Fruit fly (Drosophila melanogaster): ENCODE measurements around the gene pzg.

pzg gene

DNA sequence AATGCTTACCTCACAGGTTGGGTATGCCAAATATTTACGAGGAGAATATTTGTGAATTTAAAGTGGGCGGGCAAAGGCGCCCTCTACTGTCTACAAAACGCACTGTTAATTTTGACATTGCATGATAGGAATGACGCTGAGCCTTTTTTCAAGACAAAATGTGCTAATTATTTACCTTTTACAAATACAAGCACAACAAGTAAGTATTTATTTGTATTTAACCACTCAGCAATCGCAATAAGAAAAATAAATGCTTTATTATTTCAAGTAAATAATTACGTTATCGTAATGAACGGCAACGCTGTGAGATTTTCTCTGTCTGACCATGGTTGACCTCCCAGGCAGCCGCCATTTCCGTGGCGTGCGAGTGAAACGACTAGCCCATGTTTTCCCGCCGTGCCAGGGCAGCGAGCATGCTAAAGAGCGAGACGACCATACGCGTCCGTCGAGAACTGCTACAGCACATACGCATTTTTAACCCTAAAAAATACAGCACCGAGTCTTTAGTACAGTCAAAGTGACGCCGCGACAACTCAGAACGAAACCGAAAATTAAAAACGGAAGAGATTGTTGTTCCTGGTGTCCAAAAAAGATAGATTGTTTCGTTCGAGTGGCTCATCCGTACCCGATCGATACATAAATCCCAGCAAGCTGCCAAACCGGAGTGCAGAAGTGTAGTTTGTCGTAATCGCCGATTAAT is at the start of gene pzg, which contains the start of gene CG12974 (continued):
- peak; percentile 70 for TF ChIP-seq CG2678 (tag; optimal IDR thresholded peaks at IDR 0.05)
- peak; percentile 95 for TF ChIP-seq knrl (GFP tag; IDR thresholded peaks at IDR 0.05; ENCODE audit: partially characterized antibody)
- TF ChIP-seq Hsf (GFP tag; optimal IDR thresholded peaks at IDR 0.05): peak; percentile 92
- TF ChIP-seq Xbp1 (GFP tag; optimal IDR thresholded peaks at IDR 0.05): peak; percentile 91
- peak; percentile 73 for TF ChIP-seq vnd (GFP tag; IDR thresholded peaks at IDR 0.05; ENCODE audit: partially characterized antibody)
- TF ChIP-seq oc (tag; optimal IDR thresholded peaks at IDR 0.05): no peak
- TF ChIP-seq Trl (optimal IDR thresholded peaks at IDR 0.05): no peak
- peak; percentile 78 for TF ChIP-seq Trl (GFP tag; optimal IDR thresholded peaks at IDR 0.05)
- TF ChIP-seq NC2β (GFP tag; optimal IDR thresholded peaks at IDR 0.05): peak; percentile 80
- TF ChIP-seq bab2 (GFP tag; optimal IDR thresholded peaks at IDR 0.05): peak; percentile 65
- peak; percentile 39 for TF ChIP-seq pb (GFP tag; optimal IDR thresholded peaks at IDR 0.05)
- TF ChIP-seq h (optimal IDR thresholded peaks at IDR 0.05): no peak
- peak; percentile 85 for TF ChIP-seq gt (GFP tag; IDR thresholded peaks at IDR 0.05)
- TF ChIP-seq BEAF-32 (GFP tag; optimal IDR thresholded peaks at IDR 0.05): peak; percentile 69
- TF ChIP-seq dan (GFP tag; IDR thresholded peaks at IDR 0.05): peak; percentile 66; the same call in 1 of the 2 replicates
- TF ChIP-seq grau (tag; optimal IDR thresholded peaks at IDR 0.05): peak; percentile 78
- TF ChIP-seq CG15696 (tag; optimal IDR thresholded peaks at IDR 0.05): peak; percentile 94
- TF ChIP-seq bbx (GFP tag; IDR thresholded peaks at IDR 0.05; ENCODE audit: partially characterized antibody): peak; percentile 60; the same call in 1 of the 2 replicates
- peak; percentile 38; the same call in 1 of the 2 replicates for TF ChIP-seq ham (GFP tag; IDR thresholded peaks at IDR 0.05)
- peak; percentile 7 for TF ChIP-seq CG2202 (tag; optimal IDR thresholded peaks at IDR 0.05)
- TF ChIP-seq Hmr (GFP tag; optimal IDR thresholded peaks at IDR 0.05): peak; percentile 83
- TF ChIP-seq hbn (GFP tag; IDR thresholded peaks at IDR 0.05; ENCODE audit: partially characterized antibody): peak; percentile 20
- peak; percentile 60 for TF ChIP-seq CG13894 (tag; optimal IDR thresholded peaks at IDR 0.05)
- TF ChIP-seq Ada2b (GFP tag; IDR thresholded peaks at IDR 0.05): peak; percentile 78
- peak; percentile 25 for TF ChIP-seq Neu2 (GFP tag; optimal IDR thresholded peaks at IDR 0.05; ENCODE audit: borderline replicate concordance)
- TF ChIP-seq emc (GFP tag; optimal IDR thresholded peaks at IDR 0.05): peak; percentile 47
- peak; percentile 80 for TF ChIP-seq CG12104 (GFP tag; optimal IDR thresholded peaks at IDR 0.05)
- TF ChIP-seq CG14860 (GFP tag; IDR thresholded peaks at IDR 0.05; ENCODE audit: partially characterized antibody): peak; percentile 73
- peak; percentile 64 for TF ChIP-seq CG7271 (tag; optimal IDR thresholded peaks at IDR 0.05)
- no peak; the same call in 1 of the 2 replicates for TF ChIP-seq Lim3 (GFP tag; IDR thresholded peaks at IDR 0.05)
- peak; percentile 86 for TF ChIP-seq CG8765 (GFP tag; IDR thresholded peaks at IDR 0.05)
- peak; percentile 71 to 84 for TF ChIP-seq chif (GFP tag; optimal IDR thresholded peaks at IDR 0.05)
- TF ChIP-seq CG11093 (GFP tag; IDR thresholded peaks at IDR 0.05): peak; percentile 71; the same call in 2 of the 3 replicates
- peak; percentile 83 for TF ChIP-seq HmgD (GFP tag; optimal IDR thresholded peaks at IDR 0.05)
- TF ChIP-seq Hr39 (optimal IDR thresholded peaks at IDR 0.05): no peak
- TF ChIP-seq chinmo (GFP tag; IDR thresholded peaks at IDR 0.05; ENCODE audit: partially characterized antibody): 0 out of 4 replicates have a peak, but pooled peaks have one; percentile 45
- TF ChIP-seq onecut (GFP tag; IDR thresholded peaks at IDR 0.05): peak; percentile 83
- peak; percentile 5 for TF ChIP-seq CG31388 (GFP tag; optimal IDR thresholded peaks at IDR 0.05)
- peak; percentile 90 for TF ChIP-seq CG6272 (GFP tag; IDR thresholded peaks at IDR 0.05)
- peak; percentile 32 for TF ChIP-seq Camta (GFP tag; optimal IDR thresholded peaks at IDR 0.05)
- peak; percentile 61 for TF ChIP-seq Vsx1 (GFP tag; optimal IDR thresholded peaks at IDR 0.05)
- peak; percentile 97 for TF ChIP-seq CG1603 (tag; optimal IDR thresholded peaks at IDR 0.05)
- peak; percentile 68 for TF ChIP-seq jumu (GFP tag; optimal IDR thresholded peaks at IDR 0.05)
- peak; percentile 79 for TF ChIP-seq B-H1 (GFP tag; IDR thresholded peaks at IDR 0.05)
- peak; percentile 47 for TF ChIP-seq tup (GFP tag; optimal IDR thresholded peaks at IDR 0.05)
- TF ChIP-seq p53 (GFP tag; optimal IDR thresholded peaks at IDR 0.05): no peak
- TF ChIP-seq Asciz (GFP tag; optimal IDR thresholded peaks at IDR 0.05): no peak
- peak; percentile 10 for TF ChIP-seq CG4707 (GFP tag; optimal IDR thresholded peaks at IDR 0.05)
- TF ChIP-seq sd (tag; optimal IDR thresholded peaks at IDR 0.05): peak; percentile 98
- peak; percentile 68 for TF ChIP-seq CG12155 (GFP tag; optimal IDR thresholded peaks at IDR 0.05)

Data from whole organism, embryonic.